Fruit fly (Drosophila melanogaster): ENCODE measurements around the gene ovo.

DNA sequence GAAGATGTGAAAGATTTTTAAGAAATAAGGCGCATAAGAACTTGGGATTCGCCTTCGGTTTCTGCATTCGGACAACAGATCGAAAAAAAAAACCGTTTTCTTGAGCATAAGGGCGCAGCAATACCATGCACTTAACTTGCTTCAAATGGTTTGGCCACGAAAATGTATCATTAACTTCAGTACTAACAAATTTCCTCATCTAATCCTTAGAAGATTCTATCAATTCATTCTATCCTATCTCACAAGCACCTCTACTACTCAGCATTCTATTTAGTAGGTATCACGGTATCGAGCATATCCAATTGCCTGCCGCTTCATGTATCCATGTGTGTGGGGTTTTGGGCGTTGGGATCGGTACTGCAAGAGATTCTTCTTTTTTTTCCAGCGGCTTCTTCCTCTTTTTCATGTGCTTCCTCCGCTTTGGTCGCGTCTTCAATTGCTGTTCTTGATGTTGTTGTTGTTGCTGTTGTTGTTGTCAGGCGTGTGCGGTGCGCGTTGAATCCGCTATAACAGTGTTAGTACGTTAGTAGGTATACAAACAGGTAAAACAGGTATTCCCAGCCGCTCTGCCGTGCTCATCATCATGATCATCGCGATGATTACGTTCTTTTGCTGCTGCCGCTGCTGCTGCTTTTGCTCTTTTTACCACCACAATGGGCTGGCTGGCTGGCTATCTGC is 3.5 kb upstream of the ovo start:
- TF ChIP-seq CG17359 (tag; optimal IDR thresholded peaks at IDR 0.05) (no peak), Hey (tag; optimal IDR thresholded peaks at IDR 0.05) (no peak)

Data from whole organism, embryonic.